Fruit fly (Drosophila melanogaster) whole organism, wandering third instar larva: Measurements from ENCODE around the gene wntD.
A peak's percentile ranks its signal among the peaks of the same experiment; 100 is the strongest.

Source experiments
- Abd-B ChIP-seq: fragments of >200 bp; optimal IDR thresholded peaks from 2 replicates; lab custom pipeline; 2017; ENCODE audit warnings: missing biosample characterization, missing genetic modification characterization
- CrebA ChIP-seq: fragments of 200-800 bp; sonication (Bioruptor generic); optimal IDR thresholded peaks from 2 replicates; lab custom pipeline; 2016; ENCODE audit warnings: missing biosample characterization, mild to moderate bottlenecking, missing genetic modification characterization, borderline replicate concordance
- Dfd ChIP-seq: fragments of >200 bp; optimal IDR thresholded peaks from 2 replicates; lab custom pipeline; 2017; ENCODE audit warnings: missing biosample characterization, missing genetic modification characterization
- GATAd ChIP-seq: sonication (Bioruptor generic); optimal IDR thresholded peaks from 2 replicates; lab custom pipeline; 2016; ENCODE audit warnings: missing biosample characterization, missing genetic modification characterization
- HLH106 ChIP-seq: fragments of 200-800 bp; optimal IDR thresholded peaks from 3 replicates; lab custom pipeline; 2019; ENCODE audit warnings: missing biosample characterization, mild to moderate bottlenecking, missing genetic modification characterization, moderate library complexity
- Hr78 ChIP-seq: fragments of >200 bp; optimal IDR thresholded peaks from 2 replicates; lab custom pipeline; 2017; ENCODE audit warnings: missing biosample characterization, missing genetic modification characterization
- Hr83 ChIP-seq: fragments of 200-300 bp; sonication (Bioruptor generic); optimal IDR thresholded peaks from 2 replicates; lab custom pipeline; 2016; ENCODE audit warnings: missing biosample characterization, mild to moderate bottlenecking, missing genetic modification characterization, moderate library complexity; ENCODE audit not compliant: poor library complexity, severe bottlenecking
- Jra ChIP-seq: sonication (Bioruptor generic); optimal IDR thresholded peaks from 2 replicates; lab custom pipeline; 2016; ENCODE audit warnings: missing biosample characterization, missing genetic modification characterization
- Mio ChIP-seq: sonication (Bioruptor generic); optimal IDR thresholded peaks from 2 replicates; lab custom pipeline; 2016; ENCODE audit warnings: missing biosample characterization, missing genetic modification characterization
- N ChIP-seq: fragments of >200 bp; optimal IDR thresholded peaks from 2 replicates; lab custom pipeline; 2018; ENCODE audit warnings: missing biosample characterization, missing external identifiers, missing genetic modification characterization
- OdsH ChIP-seq: fragments of 200-800 bp; sonication (Bioruptor generic); optimal IDR thresholded peaks from 2 replicates; lab custom pipeline; 2016; ENCODE audit warnings: missing biosample characterization, mild to moderate bottlenecking, missing genetic modification characterization
- Rel ChIP-seq, 2 experiments: fragments of 200-800 bp; sonication (Bioruptor generic) in 1 of 2; optimal IDR thresholded peaks; 2 replicates in 1 of 2; 3 replicates in 1 of 2; lab custom pipeline; 2016 to 2019; ENCODE audit warnings: mild to moderate bottlenecking in 2 of 2, missing biosample characterization in 2 of 2, missing genetic modification characterization in 2 of 2, moderate library complexity in 1 of 2
- Vsx2 ChIP-seq: fragments of 200-300, 225-300 bp; sonication (Bioruptor generic); optimal IDR thresholded peaks from 2 replicates; lab custom pipeline; 2018; ENCODE audit warnings: missing biosample characterization, missing genetic modification characterization; ENCODE audit not compliant: partially characterized antibody
- br ChIP-seq: fragments of 200-800 bp; sonication (Bioruptor generic); optimal IDR thresholded peaks from 2 replicates; lab custom pipeline; 2016; ENCODE audit warnings: missing biosample characterization, missing genetic modification characterization
- brk ChIP-seq: fragments of 200-800 bp; sonication (Bioruptor generic); optimal IDR thresholded peaks from 2 replicates; lab custom pipeline; 2016; ENCODE audit warnings: missing biosample characterization, mild to moderate bottlenecking, missing genetic modification characterization
- dl ChIP-seq, 2 experiments: fragments of 175-275, 200-275 bp in 1 of 2; fragments of 200-275 bp in 1 of 2; sonication (Bioruptor generic); optimal IDR thresholded peaks; lab custom pipeline; 2018; ENCODE audit warnings: mild to moderate bottlenecking in 2 of 2, missing biosample characterization in 2 of 2, missing genetic modification characterization in 2 of 2, moderate library complexity in 2 of 2; ENCODE audit not compliant: partially characterized antibody in 2 of 2, insufficient read depth in 1 of 2
- ey ChIP-seq: fragments of 200-800 bp; sonication (Bioruptor generic); optimal IDR thresholded peaks from 2 replicates; lab custom pipeline; 2016; ENCODE audit warnings: missing biosample characterization, missing genetic modification characterization
- foxo ChIP-seq, 2 experiments: fragments of 200-800 bp; sonication (Bioruptor generic); optimal IDR thresholded peaks; 2 replicates in 1 of 2; 3 replicates in 1 of 2; lab custom pipeline; 2016 to 2017; ENCODE audit warnings: missing biosample characterization in 2 of 2, missing genetic modification characterization in 2 of 2
- fru ChIP-seq: fragments of 200-800 bp; sonication (Bioruptor generic); optimal IDR thresholded peaks from 3 replicates; lab custom pipeline; 2016; ENCODE audit warnings: missing biosample characterization, mild to moderate bottlenecking, missing genetic modification characterization
- h ChIP-seq: fragments of 200-800 bp; sonication (Bioruptor generic); optimal IDR thresholded peaks from 3 replicates; lab custom pipeline; 2016; ENCODE audit warnings: missing biosample characterization, mild to moderate bottlenecking, missing genetic modification characterization
- pan ChIP-seq: fragments of >200 bp; optimal IDR thresholded peaks from 2 replicates; lab custom pipeline; 2017
- psq ChIP-seq: fragments of 200-800 bp; sonication (Bioruptor generic); optimal IDR thresholded peaks from 3 replicates; lab custom pipeline; 2017; ENCODE audit warnings: missing biosample characterization, mild to moderate bottlenecking, missing genetic modification characterization, moderate library complexity
- sage ChIP-seq: fragments of 200-800 bp; sonication (Bioruptor generic); optimal IDR thresholded peaks from 2 replicates; lab custom pipeline; 2016; ENCODE audit warnings: missing biosample characterization, mild to moderate bottlenecking, missing genetic modification characterization
- sv ChIP-seq: fragments of 200-800 bp; sonication (Bioruptor generic); optimal IDR thresholded peaks from 3 replicates; lab custom pipeline; 2016; ENCODE audit warnings: missing biosample characterization, missing genetic modification characterization
- tai ChIP-seq: sonication (Bioruptor generic); optimal IDR thresholded peaks from 2 replicates; lab custom pipeline; 2016; ENCODE audit warnings: missing biosample characterization, missing genetic modification characterization
- usp ChIP-seq: fragments of >200 bp; optimal IDR thresholded peaks from 2 replicates; lab custom pipeline; 2017; ENCODE audit warnings: missing biosample characterization, missing genetic modification characterization

The wntD gene

dm6 chr3R:13302348-13302747 lies 9.3 kb upstream of the wntD start, which contains the start of gene CG32473:
Gene CG32473, plus strand, starts transcription at chr3R:13302648.
- TF ChIP-seq sv (GFP tag; lab: Kevin White, UChicago), result no peak
- TF ChIP-seq Rel (GFP tag; optimal IDR thresholded peaks at IDR 0.05; lab: Kevin White, UChicago), result no peak
- TF ChIP-seq Rel (tag; optimal IDR thresholded peaks at IDR 0.05; lab: Kevin White, UChicago), result peak; percentile 13
- TF ChIP-seq, all 38 proteins: peak for 1

- no peak for TF ChIP-seq Jra
- no peak for TF ChIP-seq foxo (GFP tag; optimal IDR thresholded peaks at IDR 0.05; lab: Kevin White, UChicago)
- no peak for TF ChIP-seq ey (GFP tag; lab: Kevin White, UChicago)
- TF ChIP-seq Mio (GFP tag; lab: Kevin White, UChicago), result no peak
- TF ChIP-seq, all 38 proteins: peak for 0
Measured at dm6 chr3R:13298114-13298818, 5.3 kb upstream of the wntD start, which contains the start of gene CG8774. Gene CG8774, plus strand, starts transcription at chr3R:13298768.

DNA sequence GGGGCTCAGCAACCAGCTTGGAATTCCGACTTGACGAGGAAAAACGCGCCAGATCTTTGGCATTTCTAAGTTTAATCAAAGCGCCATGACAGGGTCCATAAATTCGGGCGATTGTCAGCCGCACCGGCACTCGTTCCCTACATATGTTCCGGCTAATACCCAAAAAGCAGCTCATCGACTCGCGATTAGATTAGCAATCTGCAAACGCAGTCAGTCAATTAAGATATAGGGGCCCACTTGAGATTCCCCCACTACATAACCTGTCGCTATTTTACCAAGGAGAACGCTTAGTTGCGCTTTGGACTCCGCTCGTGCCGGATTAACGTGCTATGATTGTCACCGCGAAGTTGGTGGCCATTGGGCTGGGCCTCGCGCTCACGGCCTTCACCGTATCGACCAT lies 1.5 kb upstream of the wntD start, which contains the start of gene CG8773:
Gene CG8773, plus strand, starts transcription at position 288 of the 400 bp plus-strand sequence.
- no peak for TF ChIP-seq HLH106
- peak; percentile 58 for TF ChIP-seq h (GFP tag; lab: Kevin White, UChicago)
- no peak for TF ChIP-seq pan (lab: Kevin White, UChicago)

dm6 chr3R:13290329-13290728 lies 2.7 kb downstream of the wntD start, which contains the start of gene Osi22:
Gene Osi22, plus strand, starts transcription at chr3R:13290629.
- TF ChIP-seq ey (GFP tag; lab: Kevin White, UChicago), result no peak
- TF ChIP-seq Jra, result no peak
- TF ChIP-seq usp (GFP tag; lab: Kevin White, UChicago), result no peak
- TF ChIP-seq tai, result no peak
- TF ChIP-seq Vsx2 (GFP tag; lab: Kevin White, UChicago), result no peak
- no peak for TF ChIP-seq Abd-B (GFP tag; lab: Kevin White, UChicago)
- TF ChIP-seq, all 38 proteins: peak for 0

- no peak for TF ChIP-seq fru (GFP tag; lab: Kevin White, UChicago)
- TF ChIP-seq psq, result no peak
Measured at dm6 chr3R:13288763-13289312, 4.2 kb downstream of the wntD start, which contains the start of gene apn. Gene apn, minus strand, starts transcription at chr3R:13288813.

dm6 chr3R:13286118-13286579 lies 6.8 kb downstream of the wntD start, which contains the start of gene CG15888:
Gene CG15888, minus strand, starts transcription at chr3R:13286529.
- TF ChIP-seq CrebA (GFP tag; lab: Kevin White, UChicago), result no peak
- TF ChIP-seq usp (GFP tag; lab: Kevin White, UChicago), result no peak
- TF ChIP-seq tai, result no peak
- TF ChIP-seq Vsx2 (GFP tag; lab: Kevin White, UChicago), result no peak
- TF ChIP-seq OdsH (GFP tag; lab: Kevin White, UChicago), result no peak
- TF ChIP-seq, all 38 proteins: peak for 0

DNA sequence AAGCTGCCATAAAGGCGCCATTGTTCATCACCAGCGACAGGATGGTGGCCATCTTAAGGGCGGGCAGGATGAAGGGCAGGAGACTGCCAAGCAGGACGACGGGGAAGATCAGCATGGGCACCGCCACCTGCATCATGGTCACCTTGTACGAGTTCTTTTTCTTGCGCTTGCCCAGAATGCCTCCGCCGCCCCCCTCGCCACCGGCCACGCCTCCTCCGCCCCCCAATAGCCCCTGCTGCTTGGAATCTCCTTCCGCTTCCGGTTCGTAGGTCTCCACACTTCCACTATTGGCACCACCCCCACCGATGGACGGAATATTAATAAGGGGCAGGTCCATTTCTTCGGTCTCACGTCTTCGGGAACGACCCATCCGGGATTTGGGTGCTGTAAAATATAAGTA lies 7.9 kb downstream of the wntD start:
- TF ChIP-seq Dfd (GFP tag; lab: Kevin White, UChicago), result peak; percentile 97
- no peak for TF ChIP-seq Rel (GFP tag; optimal IDR thresholded peaks at IDR 0.05; lab: Kevin White, UChicago)
- TF ChIP-seq Rel (tag; optimal IDR thresholded peaks at IDR 0.05; lab: Kevin White, UChicago), result no peak
- TF ChIP-seq GATAd (GFP tag; lab: Kevin White, UChicago), result no peak
- no peak for TF ChIP-seq OdsH (GFP tag; lab: Kevin White, UChicago)
- no peak for TF ChIP-seq fru (GFP tag; lab: Kevin White, UChicago)
- TF ChIP-seq Vsx2 (GFP tag; lab: Kevin White, UChicago), result no peak
- no peak for TF ChIP-seq Hr78 (GFP tag; lab: Kevin White, UChicago)
- TF ChIP-seq usp (GFP tag; lab: Kevin White, UChicago), result no peak
- no peak for TF ChIP-seq h (GFP tag; lab: Kevin White, UChicago)

DNA sequence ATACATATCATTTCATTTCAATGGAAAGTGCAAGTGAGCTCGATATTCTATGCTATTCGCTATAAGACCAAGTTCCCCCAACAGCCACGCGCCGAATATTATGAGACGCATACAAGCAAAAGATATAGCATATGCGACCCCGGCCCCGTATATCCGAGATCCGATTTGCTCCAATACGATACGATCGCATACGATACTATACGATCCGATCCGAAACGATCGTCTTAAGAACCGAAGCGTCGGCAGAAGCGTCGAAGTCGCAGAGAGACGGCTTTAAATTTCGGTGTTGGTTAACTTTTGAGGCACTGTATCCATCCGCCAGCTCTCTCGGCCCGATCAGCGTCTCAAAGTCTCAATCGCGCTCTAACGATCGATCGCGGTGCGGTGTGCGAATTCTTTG lies 13.6 kb downstream of the wntD start, which contains the start of gene CG8630:
Gene CG8630, plus strand, starts transcription at position 303 of the 400 bp plus-strand sequence.
- TF ChIP-seq br (GFP tag; lab: Kevin White, UChicago) (no peak), Jra (no peak), dl (GFP tag; optimal IDR thresholded peaks at IDR 0.05; lab: Kevin White, UChicago; ENCODE audit: insufficient read depth in 1 of 2, partially characterized antibody in 2 of 2) (no peak), sage (GFP tag; lab: Kevin White, UChicago) (no peak), Dfd (GFP tag; lab: Kevin White, UChicago) (no peak), ey (GFP tag; lab: Kevin White, UChicago) (no peak), tai (no peak), brk (GFP tag; lab: Kevin White, UChicago) (no peak), Hr83 (GFP tag; lab: Kevin White, UChicago) (no peak), N (GFP tag; lab: Kevin White, UChicago) (no peak)
